1 fruit fly cellular context compared by ENCODE assay signal in the genomic region with DNA sequence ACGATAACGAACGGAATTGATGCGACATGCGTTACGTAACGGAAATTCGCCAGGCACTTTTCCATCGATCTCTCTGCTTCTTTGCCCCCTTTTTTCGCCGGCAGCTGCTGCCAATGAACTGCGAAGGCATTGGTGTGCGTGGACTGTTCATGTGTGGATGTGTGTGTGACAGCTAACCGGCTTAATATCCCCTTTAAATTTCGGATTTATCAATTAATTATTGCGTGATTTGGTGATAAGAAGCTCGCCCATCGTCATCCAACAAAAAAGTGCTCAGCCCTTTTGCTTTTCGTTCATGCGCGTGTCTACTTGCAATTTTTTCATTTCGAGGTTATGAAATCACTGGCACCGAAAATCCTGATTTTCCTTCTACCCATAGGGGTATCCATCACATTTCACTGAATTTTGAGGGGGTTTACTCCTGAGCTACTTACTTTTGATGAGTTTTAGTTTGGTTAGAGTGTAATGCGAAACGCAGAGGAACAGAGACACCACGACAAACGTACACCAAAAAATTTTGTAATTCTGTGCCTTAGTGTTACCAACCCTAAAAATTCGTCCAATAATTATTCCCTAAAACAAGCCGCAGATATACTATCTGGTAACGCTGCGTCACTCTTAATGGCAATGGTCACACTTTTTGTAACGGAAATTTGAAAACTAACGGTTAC.
A peak's percentile ranks its signal among the peaks of the same experiment; 100 is the strongest.
TF ChIP-seq lines count a peak whose summit lies in the region.

A gene (minus strand): TSS at position 529 of the 671 bp plus-strand sequence.

TF ChIP-seq in whole organism, embryonic, 481 proteins besides CTCF, POLR2A, EP300 and RAD21 (continued from another document and continues in another):
- no peak for TF ChIP-seq CG10462 (GFP tag; optimal IDR thresholded peaks at IDR 0.05; lab: Kevin White, UChicago)
- TF ChIP-seq CG17568 (GFP tag; optimal IDR thresholded peaks at IDR 0.05; lab: Kevin White, UChicago): no peak
- no peak for TF ChIP-seq sisA (GFP tag; IDR thresholded peaks at IDR 0.05; lab: Robert Waterston, UW)
- no peak for TF ChIP-seq jing (GFP tag; optimal IDR thresholded peaks at IDR 0.05; lab: Kevin White, UChicago)
- TF ChIP-seq Trl (optimal IDR thresholded peaks at IDR 0.05; lab: Kevin White, UChicago): no peak
- TF ChIP-seq Trl (GFP tag; optimal IDR thresholded peaks at IDR 0.05; lab: Kevin White, UChicago): no peak
- TF ChIP-seq knrl (GFP tag; IDR thresholded peaks at IDR 0.05; lab: Robert Waterston, UW; ENCODE audit: partially characterized antibody): peak; percentile 12; the same call in 1 of the 3 replicates
- TF ChIP-seq ap (GFP tag; IDR thresholded peaks at IDR 0.05; lab: Robert Waterston, UW): no peak
- TF ChIP-seq HHEX (GFP tag; optimal IDR thresholded peaks at IDR 0.05; lab: Kevin White, UChicago): no peak
- peak; percentile 89 for TF ChIP-seq Ets97D (GFP tag; optimal IDR thresholded peaks at IDR 0.05; lab: Kevin White, UChicago)
- peak; percentile 27 for TF ChIP-seq salm (tag; optimal IDR thresholded peaks at IDR 0.05; lab: Kevin White, UChicago)
- no peak for TF ChIP-seq CG8388 (GFP tag; optimal IDR thresholded peaks at IDR 0.05; lab: Kevin White, UChicago)
- no peak for TF ChIP-seq gsb (GFP tag; IDR thresholded peaks at IDR 0.05; lab: Robert Waterston, UW)
- no peak for TF ChIP-seq H15 (GFP tag; IDR thresholded peaks at IDR 0.05; lab: Robert Waterston, UW)
- TF ChIP-seq CG8281 (tag; optimal IDR thresholded peaks at IDR 0.05; lab: Kevin White, UChicago): no peak
- no peak for TF ChIP-seq CG17802 (tag; optimal IDR thresholded peaks at IDR 0.05; lab: Kevin White, UChicago)
- no peak for TF ChIP-seq CG14050 (GFP tag; IDR thresholded peaks at IDR 0.05; lab: Robert Waterston, UW)
- TF ChIP-seq CG15269 (tag; optimal IDR thresholded peaks at IDR 0.05; lab: Kevin White, UChicago): no peak
- peak; percentile 30 for TF ChIP-seq Elba2 (GFP tag; optimal IDR thresholded peaks at IDR 0.05; lab: Kevin White, UChicago)
- TF ChIP-seq gt (GFP tag; IDR thresholded peaks at IDR 0.05; lab: Robert Waterston, UW): no peak
- TF ChIP-seq shn (GFP tag; optimal IDR thresholded peaks at IDR 0.05; lab: Kevin White, UChicago): no peak
- TF ChIP-seq nau (GFP tag; optimal IDR thresholded peaks at IDR 0.05; lab: Kevin White, UChicago): no peak
- no peak for TF ChIP-seq caup (GFP tag; optimal IDR thresholded peaks at IDR 0.05; lab: Kevin White, UChicago; ENCODE audit: severe bottlenecking)
- no peak for TF ChIP-seq CG1024 (GFP tag; IDR thresholded peaks at IDR 0.05; lab: Robert Waterston, UW)
- TF ChIP-seq chm (GFP tag; IDR thresholded peaks at IDR 0.05; lab: Robert Waterston, UW): peak; percentile 34; the same call in 1 of the 2 replicates
- TF ChIP-seq cad (GFP tag; optimal IDR thresholded peaks at IDR 0.05; lab: Kevin White, UChicago): no peak
- TF ChIP-seq CG12942 (GFP tag; optimal IDR thresholded peaks at IDR 0.05; lab: Kevin White, UChicago): no peak
- no peak for TF ChIP-seq gcm (GFP tag; optimal IDR thresholded peaks at IDR 0.05; lab: Kevin White, UChicago)
- no peak for TF ChIP-seq CG6175 (GFP tag; IDR thresholded peaks at IDR 0.05; lab: Robert Waterston, UW)
- TF ChIP-seq vnd (GFP tag; IDR thresholded peaks at IDR 0.05; lab: Robert Waterston, UW; ENCODE audit: partially characterized antibody): no peak
- no peak for TF ChIP-seq ash1 (GFP tag; optimal IDR thresholded peaks at IDR 0.05; lab: Kevin White, UChicago)
- TF ChIP-seq Gsc (GFP tag; IDR thresholded peaks at IDR 0.05; lab: Robert Waterston, UW): no peak
- TF ChIP-seq lov (optimal IDR thresholded peaks at IDR 0.05; lab: Kevin White, UChicago): no peak
- no peak for TF ChIP-seq lov (GFP tag; IDR thresholded peaks at IDR 0.05; lab: Robert Waterston, UW)
- TF ChIP-seq gem (tag; optimal IDR thresholded peaks at IDR 0.05; lab: Kevin White, UChicago): no peak
- TF ChIP-seq danr (GFP tag; IDR thresholded peaks at IDR 0.05; lab: Robert Waterston, UW): no peak
- no peak for TF ChIP-seq CG31365 (tag; optimal IDR thresholded peaks at IDR 0.05; lab: Kevin White, UChicago)
- TF ChIP-seq Neu2 (GFP tag; optimal IDR thresholded peaks at IDR 0.05; lab: Kevin White, UChicago; ENCODE audit: borderline replicate concordance): no peak
- TF ChIP-seq CG2116 (GFP tag; optimal IDR thresholded peaks at IDR 0.05; lab: Kevin White, UChicago): peak; percentile 59
- peak; percentile 22 for TF ChIP-seq CG13624 (GFP tag; optimal IDR thresholded peaks at IDR 0.05; lab: Kevin White, UChicago)
- TF ChIP-seq schlank (tag; optimal IDR thresholded peaks at IDR 0.05; lab: Kevin White, UChicago): no peak
- no peak for TF ChIP-seq dan (GFP tag; IDR thresholded peaks at IDR 0.05; lab: Robert Waterston, UW)
- TF ChIP-seq CG3847 (GFP tag; IDR thresholded peaks at IDR 0.05; lab: Robert Waterston, UW): peak; percentile 70
- no peak for TF ChIP-seq HLH54F (GFP tag; optimal IDR thresholded peaks at IDR 0.05; lab: Kevin White, UChicago)
- no peak for TF ChIP-seq tup (GFP tag; optimal IDR thresholded peaks at IDR 0.05; lab: Kevin White, UChicago)
- TF ChIP-seq mirr (GFP tag; optimal IDR thresholded peaks at IDR 0.05; lab: Kevin White, UChicago): no peak
- no peak for TF ChIP-seq sim (GFP tag; IDR thresholded peaks at IDR 0.05; lab: Robert Waterston, UW)
- TF ChIP-seq seq (GFP tag; IDR thresholded peaks at IDR 0.05; lab: Robert Waterston, UW): no peak
- TF ChIP-seq Dad (GFP tag; optimal IDR thresholded peaks at IDR 0.05; lab: Kevin White, UChicago): no peak
- no peak for TF ChIP-seq CG7928 (GFP tag; optimal IDR thresholded peaks at IDR 0.05; lab: Kevin White, UChicago)
- no peak for TF ChIP-seq Ada2b (GFP tag; IDR thresholded peaks at IDR 0.05; lab: Robert Waterston, UW)
- TF ChIP-seq en (GFP tag; optimal IDR thresholded peaks at IDR 0.05; lab: Kevin White, UChicago): no peak
- TF ChIP-seq CG8924 (tag; optimal IDR thresholded peaks at IDR 0.05; lab: Kevin White, UChicago): peak; percentile 31
- TF ChIP-seq CG13424 (tag; optimal IDR thresholded peaks at IDR 0.05; lab: Kevin White, UChicago): no peak
- peak; percentile 16; the same call in 1 of the 2 replicates for TF ChIP-seq ara (GFP tag; IDR thresholded peaks at IDR 0.05; lab: Robert Waterston, UW)
- TF ChIP-seq CG4707 (GFP tag; optimal IDR thresholded peaks at IDR 0.05; lab: Kevin White, UChicago): no peak
- no peak for TF ChIP-seq CG32532 (GFP tag; IDR thresholded peaks at IDR 0.05; lab: Robert Waterston, UW)
- peak; percentile 83 for TF ChIP-seq CG4617 (GFP tag; optimal IDR thresholded peaks at IDR 0.05; lab: Kevin White, UChicago; ENCODE audit: borderline replicate concordance)
- TF ChIP-seq CG4820 (GFP tag; optimal IDR thresholded peaks at IDR 0.05; lab: Kevin White, UChicago): peak; percentile 4
- peak; percentile 67 for TF ChIP-seq bbx (GFP tag; IDR thresholded peaks at IDR 0.05; lab: Robert Waterston, UW; ENCODE audit: partially characterized antibody)
- TF ChIP-seq ftz-f1 (GFP tag; optimal IDR thresholded peaks at IDR 0.05; lab: Kevin White, UChicago): no peak
- peak; percentile 61; the same call in 1 of the 2 replicates for TF ChIP-seq onecut (GFP tag; IDR thresholded peaks at IDR 0.05; lab: Robert Waterston, UW)
- peak; percentile 15 for TF ChIP-seq Meics (GFP tag; optimal IDR thresholded peaks at IDR 0.05; lab: Kevin White, UChicago)
- no peak for TF ChIP-seq tio (GFP tag; optimal IDR thresholded peaks at IDR 0.05; lab: Kevin White, UChicago)
- TF ChIP-seq CG8944 (GFP tag; optimal IDR thresholded peaks at IDR 0.05; lab: Kevin White, UChicago): no peak
- TF ChIP-seq Oaz (GFP tag; IDR thresholded peaks at IDR 0.05; lab: Robert Waterston, UW): no peak
- no peak for TF ChIP-seq CG9876 (GFP tag; optimal IDR thresholded peaks at IDR 0.05; lab: Kevin White, UChicago)
- TF ChIP-seq CG1602 (GFP tag; optimal IDR thresholded peaks at IDR 0.05; lab: Kevin White, UChicago): no peak
- TF ChIP-seq CG30020 (tag; optimal IDR thresholded peaks at IDR 0.05; lab: Kevin White, UChicago): no peak
- no peak for TF ChIP-seq gce (GFP tag; IDR thresholded peaks at IDR 0.05; lab: Robert Waterston, UW)
- TF ChIP-seq HmgD (GFP tag; optimal IDR thresholded peaks at IDR 0.05; lab: Kevin White, UChicago): no peak
- no peak for TF ChIP-seq Fer2 (tag; optimal IDR thresholded peaks at IDR 0.05; lab: Kevin White, UChicago)
- TF ChIP-seq rib (GFP tag; IDR thresholded peaks at IDR 0.05; lab: Robert Waterston, UW): no peak
- TF ChIP-seq CG4404 (GFP tag; IDR thresholded peaks at IDR 0.05; lab: Robert Waterston, UW): no peak
- TF ChIP-seq pan (optimal IDR thresholded peaks at IDR 0.05; lab: Kevin White, UChicago): no peak
- TF ChIP-seq pan (GFP tag; optimal IDR thresholded peaks at IDR 0.05 in 1 of 2, IDR thresholded peaks at IDR 0.05 in 1 of 2): no peak
- TF ChIP-seq CG4328 (GFP tag; optimal IDR thresholded peaks at IDR 0.05; lab: Kevin White, UChicago): no peak
- peak; percentile 77 for TF ChIP-seq CG17385 (GFP tag; optimal IDR thresholded peaks at IDR 0.05; lab: Kevin White, UChicago)
- no peak for TF ChIP-seq fu2 (GFP tag; optimal IDR thresholded peaks at IDR 0.05; lab: Kevin White, UChicago)
- TF ChIP-seq CG31224 (GFP tag; IDR thresholded peaks at IDR 0.05; lab: Robert Waterston, UW): no peak
- peak; percentile 79 for TF ChIP-seq stwl (tag; optimal IDR thresholded peaks at IDR 0.05; lab: Kevin White, UChicago)
- peak; percentile 9 for TF ChIP-seq CG10979 (tag; optimal IDR thresholded peaks at IDR 0.05; lab: Kevin White, UChicago)
- TF ChIP-seq chif (GFP tag; optimal IDR thresholded peaks at IDR 0.05; lab: Kevin White, UChicago): no peak
- no peak for TF ChIP-seq CG18011 (GFP tag; optimal IDR thresholded peaks at IDR 0.05; lab: Kevin White, UChicago)
- no peak for TF ChIP-seq CG3065 (GFP tag; optimal IDR thresholded peaks at IDR 0.05; lab: Kevin White, UChicago)
- peak; percentile 15 for TF ChIP-seq NK7.1 (GFP tag; optimal IDR thresholded peaks at IDR 0.05; lab: Kevin White, UChicago)
- no peak for TF ChIP-seq CG12769 (tag; optimal IDR thresholded peaks at IDR 0.05; lab: Kevin White, UChicago)
- TF ChIP-seq odd (GFP tag; optimal IDR thresholded peaks at IDR 0.05; lab: Kevin White, UChicago): no peak
- no peak for TF ChIP-seq eve (GFP tag; optimal IDR thresholded peaks at IDR 0.05; lab: Kevin White, UChicago)
- no peak for TF ChIP-seq CkIIα-i1 (GFP tag; IDR thresholded peaks at IDR 0.05; lab: Robert Waterston, UW)
- TF ChIP-seq HLHmδ (GFP tag; optimal IDR thresholded peaks at IDR 0.05; lab: Kevin White, UChicago): no peak
- no peak for TF ChIP-seq peb (GFP tag; IDR thresholded peaks at IDR 0.05; lab: Robert Waterston, UW)
- no peak for TF ChIP-seq kay (GFP tag; optimal IDR thresholded peaks at IDR 0.05; lab: Kevin White, UChicago)
- TF ChIP-seq Ets65A (GFP tag; lab: Kevin White, UChicago): no peak
- no peak for TF ChIP-seq CG18262 (tag; optimal IDR thresholded peaks at IDR 0.05; lab: Kevin White, UChicago)
- peak; percentile 71 for TF ChIP-seq E2f2 (GFP tag; IDR thresholded peaks at IDR 0.05; lab: Robert Waterston, UW)
- 0 out of 3 replicates have a peak, but pooled peaks have one; percentile 9 for TF ChIP-seq CG11695 (GFP tag; IDR thresholded peaks at IDR 0.05; lab: Robert Waterston, UW)
- TF ChIP-seq al (GFP tag; IDR thresholded peaks at IDR 0.05; lab: Robert Waterston, UW): no peak
- peak; percentile 50 for TF ChIP-seq Sry-δ (GFP tag; optimal IDR thresholded peaks at IDR 0.05; lab: Kevin White, UChicago)
- no peak for TF ChIP-seq CG10274 (GFP tag; optimal IDR thresholded peaks at IDR 0.05; lab: Kevin White, UChicago)
- no peak for TF ChIP-seq Bdp1 (GFP tag; optimal IDR thresholded peaks at IDR 0.05; lab: Kevin White, UChicago)
- TF ChIP-seq bab2 (GFP tag; optimal IDR thresholded peaks at IDR 0.05; lab: Kevin White, UChicago): no peak
- TF ChIP-seq cwo (GFP tag; optimal IDR thresholded peaks at IDR 0.05; lab: Kevin White, UChicago): no peak
- no peak for TF ChIP-seq Lpt (GFP tag; optimal IDR thresholded peaks at IDR 0.05; lab: Kevin White, UChicago)
- no peak for TF ChIP-seq Gug (GFP tag; IDR thresholded peaks at IDR 0.05; lab: Robert Waterston, UW)
- no peak for TF ChIP-seq CG4360 (GFP tag; IDR thresholded peaks at IDR 0.05; lab: Robert Waterston, UW)
- TF ChIP-seq NFAT (GFP tag; IDR thresholded peaks at IDR 0.05; lab: Robert Waterston, UW): no peak
- TF ChIP-seq H2.0 (GFP tag; IDR thresholded peaks at IDR 0.05; lab: Robert Waterston, UW): no peak
- TF ChIP-seq zfh2 (GFP tag; optimal IDR thresholded peaks at IDR 0.05; lab: Kevin White, UChicago): no peak
- TF ChIP-seq bowl (GFP tag; IDR thresholded peaks at IDR 0.05; lab: Robert Waterston, UW): no peak
- TF ChIP-seq Ravus (GFP tag; IDR thresholded peaks at IDR 0.05; lab: Robert Waterston, UW): no peak
- no peak for TF ChIP-seq Abd-B (GFP tag; optimal IDR thresholded peaks at IDR 0.05; lab: Kevin White, UChicago)
- no peak for TF ChIP-seq Dek (tag; optimal IDR thresholded peaks at IDR 0.05; lab: Kevin White, UChicago)
- no peak for TF ChIP-seq CG11093 (GFP tag; IDR thresholded peaks at IDR 0.05; lab: Robert Waterston, UW)
- TF ChIP-seq nmo (GFP tag; optimal IDR thresholded peaks at IDR 0.05; lab: Kevin White, UChicago): peak; percentile 48
- TF ChIP-seq exex (tag; optimal IDR thresholded peaks at IDR 0.05; lab: Kevin White, UChicago): peak; percentile 87
- TF ChIP-seq CG11247 (GFP tag; IDR thresholded peaks at IDR 0.05; lab: Robert Waterston, UW): no peak
- TF ChIP-seq Bgb (GFP tag; IDR thresholded peaks at IDR 0.05; lab: Robert Waterston, UW; ENCODE audit: partially characterized antibody): no peak
- TF ChIP-seq CG15601 (tag; optimal IDR thresholded peaks at IDR 0.05; lab: Kevin White, UChicago): peak; percentile 25
- TF ChIP-seq CG3407 (GFP tag; optimal IDR thresholded peaks at IDR 0.05; lab: Kevin White, UChicago): no peak
- no peak for TF ChIP-seq Kr (GFP tag; optimal IDR thresholded peaks at IDR 0.05; lab: Kevin White, UChicago)
- no peak for TF ChIP-seq CG1233 (GFP tag; optimal IDR thresholded peaks at IDR 0.05; lab: Kevin White, UChicago)
- TF ChIP-seq Max (GFP tag; optimal IDR thresholded peaks at IDR 0.05; lab: Kevin White, UChicago): no peak
- TF ChIP-seq Spps (tag; optimal IDR thresholded peaks at IDR 0.05; lab: Kevin White, UChicago): peak; percentile 19
- peak; percentile 33; the same call in 1 of the 2 replicates for TF ChIP-seq Dref (GFP tag; IDR thresholded peaks at IDR 0.05; lab: Robert Waterston, UW)
- TF ChIP-seq ssp (GFP tag; IDR thresholded peaks at IDR 0.05; lab: Robert Waterston, UW): no peak
- no peak for TF ChIP-seq abd-A (tag; optimal IDR thresholded peaks at IDR 0.05; lab: Kevin White, UChicago)
- no peak for TF ChIP-seq CG7372 (GFP tag; IDR thresholded peaks at IDR 0.05; lab: Robert Waterston, UW)
- no peak for TF ChIP-seq ro (GFP tag; IDR thresholded peaks at IDR 0.05; lab: Robert Waterston, UW)
- no peak for TF ChIP-seq Dip2 (GFP tag; IDR thresholded peaks at IDR 0.05; lab: Robert Waterston, UW)
